Fruit fly (Drosophila melanogaster) whole organism, prepupa: ENCODE data around the gene CG13398.

Experiments
- CG10631 ChIP-seq: fragments of 200-800 bp; sonication (Bioruptor generic); optimal IDR thresholded peaks from 2 replicates; lab custom pipeline; 2016; ENCODE audit warnings: missing biosample characterization, missing genetic modification characterization
- CG10669 ChIP-seq: fragments of 200-800 bp; sonication (Bioruptor generic); optimal IDR thresholded peaks from 3 replicates; lab custom pipeline; 2018; ENCODE audit warnings: missing biosample characterization, mild to moderate bottlenecking, missing genetic modification characterization, moderate library complexity
- CG11762 ChIP-seq: fragments of 200-800 bp; sonication (Bioruptor generic); optimal IDR thresholded peaks from 3 replicates; lab custom pipeline; 2016; ENCODE audit warnings: missing biosample characterization, missing genetic modification characterization; ENCODE audit not compliant: insufficient read depth
- CG15336 ChIP-seq: fragments of 200-800 bp; sonication (Bioruptor generic); IDR thresholded peaks from 2 replicates; pipeline ENCODE4 v1.3.6; 2022; ENCODE audit warnings: missing biosample characterization, missing genetic modification characterization
- CG16779 ChIP-seq: fragments of 200-800 bp; sonication (Bioruptor generic); optimal IDR thresholded peaks from 3 replicates; lab custom pipeline; 2017; ENCODE audit warnings: missing biosample characterization, mild to moderate bottlenecking, missing genetic modification characterization
- CG31627 ChIP-seq: fragments of 200-800 bp; sonication (Bioruptor generic); optimal IDR thresholded peaks from 3 replicates; lab custom pipeline; 2016; ENCODE audit warnings: missing biosample characterization, missing genetic modification characterization
- CG32006 ChIP-seq: fragments of 200-800 bp; sonication (Bioruptor generic); optimal IDR thresholded peaks from 3 replicates; lab custom pipeline; 2017; ENCODE audit warnings: missing biosample characterization, mild to moderate bottlenecking, missing genetic modification characterization
- CG34406 ChIP-seq: fragments of 200-800 bp; sonication (Bioruptor generic); optimal IDR thresholded peaks from 3 replicates; lab custom pipeline; 2016; ENCODE audit warnings: missing biosample characterization, missing genetic modification characterization
- CG3919 ChIP-seq: fragments of 200-800 bp; sonication (Bioruptor generic); optimal IDR thresholded peaks from 3 replicates; lab custom pipeline; 2016; ENCODE audit warnings: missing biosample characterization, missing genetic modification characterization
- CG6163 ChIP-seq: fragments of 200-800 bp; sonication (Bioruptor generic); IDR thresholded peaks from 3 replicates; pipeline ENCODE4 v1.3.6; 2022; ENCODE audit warnings: missing biosample characterization, missing genetic modification characterization
- CG6276 ChIP-seq: fragments of 200-800 bp; sonication (Bioruptor generic); optimal IDR thresholded peaks from 2 replicates; lab custom pipeline; 2017; ENCODE audit warnings: missing biosample characterization, mild to moderate bottlenecking, missing genetic modification characterization
- CG6792 ChIP-seq: fragments of 200-800 bp; sonication (Bioruptor generic); optimal IDR thresholded peaks from 3 replicates; lab custom pipeline; 2016; ENCODE audit warnings: missing biosample characterization, missing genetic modification characterization
- CG6808 ChIP-seq: fragments of 200-800 bp; sonication (Bioruptor generic); optimal IDR thresholded peaks from 3 replicates; lab custom pipeline; 2017; ENCODE audit warnings: missing biosample characterization, missing genetic modification characterization, mild to moderate bottlenecking, moderate library complexity, missing genetic modification reagents
- CG8119 ChIP-seq: fragments of 200-800 bp; sonication (Bioruptor generic); IDR thresholded peaks from 3 replicates; pipeline ENCODE4 v1.3.6; 2022; ENCODE audit warnings: missing biosample characterization, missing genetic modification characterization
- CG8319 ChIP-seq: fragments of 200-800 bp; sonication (Bioruptor generic); optimal IDR thresholded peaks from 3 replicates; lab custom pipeline; 2016; ENCODE audit warnings: missing biosample characterization, missing genetic modification characterization
- CG9139 ChIP-seq: fragments of 200-800 bp; sonication (Bioruptor generic); optimal IDR thresholded peaks from 3 replicates; lab custom pipeline; 2017; ENCODE audit warnings: missing biosample characterization, mild to moderate bottlenecking, missing genetic modification characterization
- Eip75B ChIP-seq: fragments of 200-800 bp; sonication (Bioruptor generic); optimal IDR thresholded peaks from 3 replicates; lab custom pipeline; 2016; ENCODE audit warnings: missing biosample characterization, missing genetic modification characterization
- Eip78C ChIP-seq: fragments of 200-800 bp; sonication (Bioruptor generic); peaks from one replicate; lab custom pipeline; 2016; ENCODE audit warnings: missing biosample characterization, missing genetic modification characterization
- Eip93F ChIP-seq: fragments of 200-800 bp; sonication (Bioruptor generic); optimal IDR thresholded peaks from 2 replicates; lab custom pipeline; 2016; ENCODE audit warnings: missing biosample characterization, mild to moderate bottlenecking, missing genetic modification characterization
- Gug ChIP-seq: fragments of 200-800 bp; sonication (Bioruptor generic); IDR thresholded peaks from 2 replicates; pipeline ENCODE4 v1.3.6; 2022; ENCODE audit warnings: missing biosample characterization, missing genetic modification characterization
- Hr39 ChIP-seq: fragments of 200-800 bp; sonication (Bioruptor generic); optimal IDR thresholded peaks from 2 replicates; lab custom pipeline; 2016; ENCODE audit warnings: missing biosample characterization, missing genetic modification characterization
- Hr4 ChIP-seq: fragments of 200-800 bp; sonication (Bioruptor generic); optimal IDR thresholded peaks from 3 replicates; lab custom pipeline; 2016; ENCODE audit warnings: missing biosample characterization, missing genetic modification characterization
- Lpt ChIP-seq: fragments of 200-800 bp; sonication (Bioruptor generic); optimal IDR thresholded peaks from 3 replicates; lab custom pipeline; 2016; ENCODE audit warnings: missing biosample characterization, missing genetic modification characterization
- Met ChIP-seq: fragments of 200-800 bp; sonication (Bioruptor generic); optimal IDR thresholded peaks from 3 replicates; lab custom pipeline; 2016; ENCODE audit warnings: missing biosample characterization, missing genetic modification characterization
- OdsH ChIP-seq: fragments of 200-800 bp; sonication (Bioruptor generic); optimal IDR thresholded peaks from 3 replicates; lab custom pipeline; 2016; ENCODE audit warnings: missing biosample characterization, missing genetic modification characterization
- Smox ChIP-seq: fragments of 200-800 bp; sonication (Bioruptor generic); optimal IDR thresholded peaks from 3 replicates; lab custom pipeline; 2016; ENCODE audit warnings: missing biosample characterization, missing genetic modification characterization
- Sox102F ChIP-seq: fragments of 200-800 bp; sonication (Bioruptor generic); optimal IDR thresholded peaks from 2 replicates; lab custom pipeline; 2016; ENCODE audit warnings: missing biosample characterization, mild to moderate bottlenecking, missing genetic modification characterization
- achi ChIP-seq: fragments of 200-800 bp; sonication (Bioruptor generic); optimal IDR thresholded peaks from 3 replicates; lab custom pipeline; 2016; ENCODE audit warnings: missing biosample characterization, missing genetic modification characterization
- acj6 ChIP-seq: fragments of 200-800 bp; sonication (Bioruptor generic); optimal IDR thresholded peaks from 3 replicates; lab custom pipeline; 2016; ENCODE audit warnings: missing biosample characterization, missing genetic modification characterization
- dsx ChIP-seq: fragments of 200-800 bp; optimal IDR thresholded peaks from 3 replicates; lab custom pipeline; 2019; ENCODE audit warnings: missing biosample characterization, mild to moderate bottlenecking, missing genetic modification characterization, moderate library complexity; ENCODE audit not compliant: poor library complexity, severe bottlenecking
- eg ChIP-seq: fragments of 200-800 bp; sonication (Bioruptor generic); IDR thresholded peaks from 3 replicates; pipeline ENCODE4 v1.3.6; 2022; ENCODE audit warnings: missing biosample characterization, missing genetic modification characterization
- fkh ChIP-seq: fragments of 200-800 bp; sonication (Bioruptor generic); optimal IDR thresholded peaks from 3 replicates; lab custom pipeline; 2017; ENCODE audit warnings: missing biosample characterization, mild to moderate bottlenecking, missing genetic modification characterization, moderate library complexity
- lz ChIP-seq: fragments of 200-800 bp; sonication (Bioruptor generic); optimal IDR thresholded peaks from 3 replicates; lab custom pipeline; 2016; ENCODE audit warnings: missing biosample characterization, missing genetic modification characterization
- salr ChIP-seq, 2 experiments: fragments of 200-800 bp; sonication (Bioruptor generic); optimal IDR thresholded peaks; 3 replicates each; lab custom pipeline; 2016 to 2018; ENCODE audit warnings: missing biosample characterization in 2 of 2, missing genetic modification characterization in 2 of 2, mild to moderate bottlenecking in 1 of 2
- ss ChIP-seq, 2 experiments: fragments of 200-800 bp; sonication (Bioruptor generic); optimal IDR thresholded peaks; 2 replicates in 1 of 2; 3 replicates in 1 of 2; lab custom pipeline; 2017 to 2018; ENCODE audit warnings: mild to moderate bottlenecking in 2 of 2, missing biosample characterization in 2 of 2, missing genetic modification characterization in 2 of 2, moderate library complexity in 1 of 2
- svp ChIP-seq: fragments of 200-800 bp; sonication (Bioruptor generic); peaks from one replicate; lab custom pipeline; 2016; ENCODE audit warnings: missing biosample characterization, missing genetic modification characterization
- topi ChIP-seq: fragments of 200-800 bp; sonication (Bioruptor generic); optimal IDR thresholded peaks from 3 replicates; lab custom pipeline; 2016; ENCODE audit warnings: missing biosample characterization, missing genetic modification characterization
- vri ChIP-seq: fragments of 200-800 bp; sonication (Bioruptor generic); optimal IDR thresholded peaks from 3 replicates; lab custom pipeline; 2016; ENCODE audit warnings: missing biosample characterization, mild to moderate bottlenecking, missing genetic modification characterization

The CG13398 gene

dm6 chr2L:8376717-8377116 is 38.3 kb downstream of the CG13398 start, which contains the start of the genes CG13390 and CG17294 (continued):
- TF ChIP-seq CG15336 (GFP tag; lab: Robert Waterston, UW) (peak; percentile 100), CG6792 (GFP tag; lab: Kevin White, UChicago) (peak; percentile 99), CG6808 (GFP tag; lab: Kevin White, UChicago) (peak; percentile 99), Hr39 (GFP tag; lab: Kevin White, UChicago) (peak; percentile 97), dsx (GFP tag; lab: Kevin White, UChicago) (peak; percentile 99), Eip75B (peak; percentile 99), CG8119 (peak; percentile 100), Eip78C (GFP tag; lab: Kevin White, UChicago) (peak; percentile 100), OdsH (peak; percentile 99), CG6163 (GFP tag; lab: Robert Waterston, UW) (peak; percentile 100), Gug (GFP tag; lab: Robert Waterston, UW) (peak; percentile 99), CG32006 (GFP tag; lab: Kevin White, UChicago) (peak; percentile 99), CG3919 (GFP tag; lab: Kevin White, UChicago) (peak; percentile 100), Sox102F (peak; percentile 99), Hr4 (GFP tag; lab: Kevin White, UChicago) (peak; percentile 99), salr (GFP tag; optimal IDR thresholded peaks at IDR 0.05; lab: Kevin White, UChicago) (peak; percentile 97 to 99)

DNA sequence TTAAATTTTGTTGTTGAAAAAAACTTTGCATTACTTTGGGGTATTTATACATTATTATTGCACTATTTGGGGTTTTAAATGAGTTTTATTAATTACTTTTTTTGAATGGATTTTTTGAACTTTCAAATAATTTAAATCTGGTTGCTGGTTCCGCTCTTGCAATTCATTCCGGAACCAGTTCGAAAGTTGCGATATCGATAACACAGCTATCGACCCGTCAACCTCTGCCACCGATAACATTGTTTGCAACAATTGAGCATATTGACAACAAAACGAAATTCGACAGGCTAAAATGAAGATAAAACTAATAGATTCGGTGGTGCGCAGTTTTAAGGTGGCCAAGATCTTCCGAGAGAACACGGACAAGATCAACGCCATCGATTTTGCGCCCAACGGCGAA is 40.8 kb downstream of the CG13398 start, which contains the start of gene Wdr82:
Gene Wdr82 (plus strand): TSS at position 227 of the 400 bp plus-strand sequence.
- TF ChIP-seq Hr39 (GFP tag; lab: Kevin White, UChicago): no peak
- peak; percentile 3 for TF ChIP-seq Eip78C (GFP tag; lab: Kevin White, UChicago)
- peak; percentile 82 for TF ChIP-seq svp (GFP tag; lab: Kevin White, UChicago)
- peak; percentile 70 for TF ChIP-seq dsx (GFP tag; lab: Kevin White, UChicago)

dm6 chr2L:8372248-8372647 is 42.8 kb downstream of the CG13398 start:
- no peak for TF ChIP-seq Eip93F
- no peak for TF ChIP-seq OdsH
- TF ChIP-seq vri (GFP tag; lab: Kevin White, UChicago): peak; percentile 6
- no peak for TF ChIP-seq ss (GFP tag; optimal IDR thresholded peaks at IDR 0.05; lab: Kevin White, UChicago)
- TF ChIP-seq salr (GFP tag; optimal IDR thresholded peaks at IDR 0.05; lab: Kevin White, UChicago): no peak

- TF ChIP-seq CG6276: peak; percentile 14
- TF ChIP-seq CG32006 (GFP tag; lab: Kevin White, UChicago): peak; percentile 56
- peak; percentile 15 for TF ChIP-seq dsx (GFP tag; lab: Kevin White, UChicago)
- peak; percentile 48 for TF ChIP-seq CG15336 (GFP tag; lab: Robert Waterston, UW)
- peak; percentile 40 for TF ChIP-seq acj6
- TF ChIP-seq fkh (GFP tag; lab: Kevin White, UChicago): no peak
- TF ChIP-seq achi (GFP tag; lab: Kevin White, UChicago): peak; percentile 39
- TF ChIP-seq salr (GFP tag; optimal IDR thresholded peaks at IDR 0.05; lab: Kevin White, UChicago): no peak
- TF ChIP-seq CG8119: peak; percentile 41; the same call in 1 of the 3 replicates
- TF ChIP-seq OdsH: peak; percentile 16
- peak; percentile 61 for TF ChIP-seq Eip78C (GFP tag; lab: Kevin White, UChicago)
- no peak for TF ChIP-seq CG6163 (GFP tag; lab: Robert Waterston, UW)
Observed at dm6 chr2L:8371354-8371937, 43.6 kb downstream of the CG13398 start.

dm6 chr2L:8370364-8371326 is 44.4 kb downstream of the CG13398 start, which contains the start of gene CG17292:
CG17292 (plus strand) TSS chr2L:8370454.
- TF ChIP-seq topi (GFP tag; lab: Kevin White, UChicago) (peak; percentile 6), lz (GFP tag; lab: Kevin White, UChicago) (no peak), achi (GFP tag; lab: Kevin White, UChicago) (peak; percentile 35), CG34406 (GFP tag; lab: Kevin White, UChicago) (no peak), Hr4 (GFP tag; lab: Kevin White, UChicago) (no peak), Met (GFP tag; lab: Kevin White, UChicago) (peak; percentile 9), CG8119 (no peak; the same call in 2 of the 3 replicates), CG31627 (no peak), CG11762 (no peak), Smox (GFP tag; lab: Kevin White, UChicago) (no peak), Lpt (GFP tag; lab: Kevin White, UChicago) (peak; percentile 38), CG10631 (GFP tag; lab: Kevin White, UChicago) (no peak), CG9139 (no peak), CG8319 (no peak), CG10669 (GFP tag; lab: Kevin White, UChicago) (no peak), eg (peak; percentile 71; the same call in 2 of the 3 replicates), CG6163 (GFP tag; lab: Robert Waterston, UW) (peak; percentile 47; the same call in 1 of the 3 replicates), fkh (GFP tag; lab: Kevin White, UChicago) (peak; percentile 90), CG16779 (tag; lab: Kevin White, UChicago) (peak; percentile 46)
